Worm (Caenorhabditis elegans) whole organism, young adult: ENCODE data around the gene srx-33.

Experiments
- C06A6.2 ChIP-seq: fragments of 200-800 bp; sonication (Bioruptor generic); conservative IDR thresholded peaks from 2 replicates; pipeline ENCODE4 v1.3.6; 2022; ENCODE audit warnings: missing genetic modification characterization, missing compliant biosample characterization
- F23B12.7 ChIP-seq: sonication (generic microtip); optimal IDR thresholded peaks from 2 replicates; lab custom pipeline; 2017; ENCODE audit warnings: missing genetic modification characterization, mild to moderate bottlenecking, missing compliant biosample characterization, antibody characterized with exemption, moderate library complexity; ENCODE audit not compliant: insufficient read depth
- F49E8.2 ChIP-seq: sonication (generic microtip); optimal IDR thresholded peaks from 3 replicates; lab custom pipeline; 2017; ENCODE audit warnings: missing genetic modification characterization, mild to moderate bottlenecking, missing compliant biosample characterization, antibody characterized with exemption, moderate library complexity; ENCODE audit not compliant: insufficient read depth
- F55B11.4 ChIP-seq: sonication (generic microtip); optimal IDR thresholded peaks from 2 replicates; lab custom pipeline; 2016; ENCODE audit warnings: missing compliant biosample characterization, missing genetic modification characterization, borderline replicate concordance; ENCODE audit not compliant: insufficient read depth
- F57A8.1 ChIP-seq: fragments of 200-800 bp; sonication (Bioruptor generic); optimal IDR thresholded peaks from 2 replicates; lab custom pipeline; 2018; ENCODE audit warnings: mild to moderate bottlenecking, missing genetic modification characterization, moderate library complexity, missing compliant biosample characterization
- K12H6.12 ChIP-seq: fragments of 200-800 bp; sonication (Bioruptor generic); optimal IDR thresholded peaks from 2 replicates; lab custom pipeline; 2018; ENCODE audit warnings: mild to moderate bottlenecking, missing genetic modification characterization, missing compliant biosample characterization
- Y53F4B.3 ChIP-seq: fragments of 200-800 bp; sonication (Bioruptor generic); IDR thresholded peaks from 2 replicates; pipeline ENCODE4 v1.3.6; 2022; ENCODE audit warnings: missing genetic modification reagents, missing genetic modification characterization, missing compliant biosample characterization
- Y53G8AR.9 ChIP-seq: fragments of 200-800 bp; sonication (Bioruptor generic); conservative IDR thresholded peaks from 2 replicates; pipeline ENCODE4 v1.3.6; 2022; ENCODE audit warnings: missing genetic modification reagents, missing genetic modification characterization, missing compliant biosample characterization
- Y56A3A.18 ChIP-seq: fragments of 200-800 bp; sonication (Bioruptor generic); IDR thresholded peaks from 2 replicates; pipeline ENCODE4 v1.3.6; 2022; ENCODE audit warnings: missing genetic modification reagents, missing genetic modification characterization, missing compliant biosample characterization
- Y95B8A.8 ChIP-seq: fragments of 200-800 bp; sonication (Bioruptor generic); IDR thresholded peaks from 2 replicates; pipeline ENCODE4 v1.3.6; 2022; ENCODE audit warnings: missing genetic modification reagents, missing genetic modification characterization, missing compliant biosample characterization
- ama-1 ChIP-seq, 3 experiments: fragments of 150-350 bp in 1 of 3; sonication (generic microtip) in 2 of 3; optimal IDR thresholded peaks; 2 replicates each; lab custom pipeline; 2014 to 2018; ENCODE audit warnings: missing biosample characterization in 2 of 3, missing genetic modification characterization in 2 of 3, missing genetic modification reagents in 2 of 3
- attf-3 ChIP-seq: fragments of 200-800 bp; sonication (Bioruptor generic); conservative IDR thresholded peaks from 2 replicates; pipeline ENCODE4 v1.3.6; 2022; ENCODE audit warnings: missing genetic modification reagents, missing genetic modification characterization, missing compliant biosample characterization
- cebp-1 ChIP-seq, 2 experiments: fragments of 200-800 bp in 1 of 2; sonication (Bioruptor generic) in 1 of 2; sonication (generic microtip) in 1 of 2; IDR thresholded peaks in 1 of 2; optimal IDR thresholded peaks in 1 of 2; 2 replicates each; pipeline versions ENCODE4 v1.3.6 to Lab custom; 2017 to 2022; ENCODE audit warnings: missing compliant biosample characterization in 2 of 2, missing genetic modification characterization in 2 of 2, mild to moderate bottlenecking in 1 of 2, missing genetic modification reagents in 1 of 2, moderate library complexity in 1 of 2
- ceh-100 ChIP-seq: fragments of 200-800 bp; sonication (Bioruptor generic); IDR thresholded peaks from 2 replicates; pipeline ENCODE4 v1.3.6; 2022; ENCODE audit warnings: missing genetic modification reagents, missing genetic modification characterization, missing compliant biosample characterization
- ceh-91 ChIP-seq: fragments of 200-800 bp; sonication (Bioruptor generic); IDR thresholded peaks from 2 replicates; pipeline ENCODE4 v1.3.6; 2022; ENCODE audit warnings: missing genetic modification reagents, missing genetic modification characterization, missing compliant biosample characterization
- dox-1 ChIP-seq: fragments of 200-800 bp; sonication (Bioruptor generic); IDR thresholded peaks from 2 replicates; pipeline ENCODE4 v1.3.6; 2022; ENCODE audit warnings: missing genetic modification reagents, missing genetic modification characterization, missing compliant biosample characterization
- egl-18 ChIP-seq: fragments of 200-800 bp; sonication (Bioruptor generic); IDR thresholded peaks from 2 replicates; pipeline ENCODE4 v1.3.6; 2022; ENCODE audit warnings: missing genetic modification reagents, missing genetic modification characterization, missing compliant biosample characterization
- gei-17 ChIP-seq: fragments of 200-800 bp; sonication (Bioruptor generic); optimal IDR thresholded peaks from 2 replicates; lab custom pipeline; 2018; ENCODE audit warnings: mild to moderate bottlenecking, missing genetic modification characterization, missing compliant biosample characterization
- hlh-26 ChIP-seq: fragments of 200-800 bp; sonication (Bioruptor generic); conservative IDR thresholded peaks from 2 replicates; pipeline ENCODE4 v1.3.6; 2022; ENCODE audit warnings: missing genetic modification reagents, missing genetic modification characterization, missing compliant biosample characterization
- hrde-1 ChIP-seq: sonication (generic microtip); optimal IDR thresholded peaks from 2 replicates; lab custom pipeline; 2016; ENCODE audit warnings: missing genetic modification characterization, mild to moderate bottlenecking, missing compliant biosample characterization, moderate library complexity, missing genotype, missing genetic modification reagents, borderline replicate concordance
- lag-1 ChIP-seq: fragments of 200-800 bp; sonication (Bioruptor generic); IDR thresholded peaks from 2 replicates; pipeline ENCODE4 v1.3.6; 2022; ENCODE audit warnings: missing genetic modification reagents, missing genetic modification characterization, missing compliant biosample characterization
- lin-35 ChIP-seq, 3 experiments: fragments of 150-350 bp in 2 of 3; sonication (generic microtip) in 1 of 3; optimal IDR thresholded peaks; 2 replicates each; lab custom pipeline; 2014 to 2018; ENCODE audit warnings: missing biosample characterization in 3 of 3, missing genetic modification characterization in 3 of 3, missing genetic modification reagents in 3 of 3
- lin-40 ChIP-seq: sonication (generic microtip); optimal IDR thresholded peaks from 2 replicates; lab custom pipeline; 2016; ENCODE audit warnings: missing genetic modification characterization, mild to moderate bottlenecking, missing compliant biosample characterization, missing genotype, missing genetic modification reagents
- madf-6 ChIP-seq: fragments of 200-800 bp; sonication (Bioruptor generic); IDR thresholded peaks from 2 replicates; pipeline ENCODE4 v1.3.6; 2022; ENCODE audit warnings: missing genetic modification reagents, missing genetic modification characterization, missing compliant biosample characterization
- madf-8 ChIP-seq: fragments of 200-800 bp; sonication (Bioruptor generic); conservative IDR thresholded peaks from 2 replicates; pipeline ENCODE4 v1.3.6; 2022; ENCODE audit warnings: missing genetic modification reagents, missing genetic modification characterization, missing compliant biosample characterization
- mcd-1 ChIP-seq: fragments of 200-800 bp; sonication (Bioruptor generic); IDR thresholded peaks from 2 replicates; pipeline ENCODE4 v1.3.6; 2022; ENCODE audit warnings: missing genetic modification reagents, missing genetic modification characterization, missing compliant biosample characterization
- mes-4 ChIP-seq: sonication (generic microtip); optimal IDR thresholded peaks from 2 replicates; lab custom pipeline; 2016; ENCODE audit warnings: missing genotype, missing genetic modification characterization, missing compliant biosample characterization
- nfyb-1 ChIP-seq: fragments of 200-800 bp; sonication (Bioruptor generic); IDR thresholded peaks from 2 replicates; pipeline ENCODE4 v1.3.6; 2022; ENCODE audit warnings: missing genetic modification reagents, missing genetic modification characterization, missing compliant biosample characterization
- nhr-27 ChIP-seq: fragments of 200-800 bp; sonication (Bioruptor generic); optimal IDR thresholded peaks from 2 replicates; lab custom pipeline; 2018; ENCODE audit warnings: mild to moderate bottlenecking, missing genetic modification characterization, moderate library complexity, missing compliant biosample characterization
- repo-1 ChIP-seq: sonication (generic microtip); optimal IDR thresholded peaks from 2 replicates; lab custom pipeline; 2017; ENCODE audit warnings: mild to moderate bottlenecking, missing genetic modification characterization, missing compliant biosample characterization
- snpc-1.1 ChIP-seq: sonication (generic microtip); optimal IDR thresholded peaks from 2 replicates; lab custom pipeline; 2017; ENCODE audit warnings: missing genetic modification characterization, mild to moderate bottlenecking, missing compliant biosample characterization, antibody characterized with exemption, moderate library complexity, missing genotype, missing genetic modification reagents; ENCODE audit not compliant: insufficient read depth
- snpc-1.3 ChIP-seq: sonication (generic microtip); optimal IDR thresholded peaks from 2 replicates; lab custom pipeline; 2017; ENCODE audit warnings: missing genetic modification characterization, mild to moderate bottlenecking, missing compliant biosample characterization, antibody characterized with exemption, moderate library complexity, missing genotype, missing genetic modification reagents; ENCODE audit not compliant: insufficient read depth
- somi-1 ChIP-seq: fragments of 200-800 bp; sonication (Bioruptor generic); optimal IDR thresholded peaks from 2 replicates; lab custom pipeline; 2018; ENCODE audit warnings: mild to moderate bottlenecking, missing genetic modification characterization, missing compliant biosample characterization
- zfh-2 ChIP-seq: fragments of 200-800 bp; sonication (Bioruptor generic); conservative IDR thresholded peaks from 2 replicates; pipeline ENCODE4 v1.3.6; 2022; ENCODE audit warnings: missing genetic modification reagents, missing genetic modification characterization, missing compliant biosample characterization
- ztf-26 ChIP-seq: sonication (generic microtip); optimal IDR thresholded peaks from 2 replicates; lab custom pipeline; 2017; ENCODE audit warnings: missing genetic modification characterization, missing compliant biosample characterization

srx-33 gene

ce11 chrV:7091287-7091686 is 27.4 kb downstream of the srx-33 start, which contains the start of gene nhr-286:
Gene nhr-286, minus strand, starts transcription at chrV:7091610.
- TF ChIP-seq Y56A3A.18 (no peak), egl-18 (GFP tag; lab: Robert Waterston, UW) (0 out of 2 replicates have a peak, but pooled peaks have one; percentile 30), ama-1 (optimal IDR thresholded peaks at IDR 0.05; lab: Kevin White, UChicago) (peak; percentile 43), ama-1 (GFP tag; optimal IDR thresholded peaks at IDR 0.05; lab: Kevin White, UChicago) (no peak), Y53G8AR.9 (0 out of 2 replicates have a peak, but pooled peaks have one; percentile 31)

ce11 chrV:7089217-7089616 is 29.5 kb downstream of the srx-33 start:
- TF ChIP-seq lin-40 (tag; lab: Kevin White, UChicago) (peak; percentile 28), lin-35 (GFP tag; optimal IDR thresholded peaks at IDR 0.05; lab: Kevin White, UChicago) (no peak), gei-17 (GFP tag; lab: Kevin White, UChicago) (no peak), repo-1 (no peak), somi-1 (GFP tag; lab: Kevin White, UChicago) (peak; percentile 70), hlh-26 (no peak), cebp-1 (GFP tag; IDR thresholded peaks at IDR 0.05; lab: Robert Waterston, UW) (no peak), cebp-1 (tag; optimal IDR thresholded peaks at IDR 0.05; lab: Kevin White, UChicago) (peak; percentile 16)

ce11 chrV:7087340-7087739 is 31.4 kb downstream of the srx-33 start:
- TF ChIP-seq F55B11.4 (tag; lab: Kevin White, UChicago) (no peak), F23B12.7 (tag; lab: Kevin White, UChicago) (no peak), mcd-1 (GFP tag; lab: Robert Waterston, UW) (no peak), hrde-1 (tag; lab: Kevin White, UChicago) (no peak), ceh-100 (no peak), lag-1 (GFP tag; lab: Robert Waterston, UW) (no peak), nfyb-1 (GFP tag; lab: Robert Waterston, UW) (no peak), attf-3 (GFP tag; lab: Robert Waterston, UW) (no peak), zfh-2 (GFP tag; lab: Robert Waterston, UW) (no peak), C06A6.2 (GFP tag; lab: Robert Waterston, UW) (no peak), mes-4 (tag; lab: Kevin White, UChicago) (no peak), Y53F4B.3 (no peak), K12H6.12 (tag; lab: Kevin White, UChicago) (no peak), snpc-1.1 (no peak)

ce11 chrV:7085518-7086104 is 33.1 kb downstream of the srx-33 start, which contains the start of gene VC5.2:
Gene VC5.2, plus strand, starts transcription at chrV:7085956.
- TF ChIP-seq madf-8 (GFP tag; lab: Robert Waterston, UW) (no peak), F49E8.2 (tag; lab: Kevin White, UChicago) (no peak), ceh-100 (no peak), snpc-1.3 (tag; lab: Kevin White, UChicago) (no peak), F57A8.1 (GFP tag; lab: Kevin White, UChicago) (no peak), ceh-91 (no peak), nhr-27 (no peak), lin-35 (GFP tag; optimal IDR thresholded peaks at IDR 0.05; lab: Kevin White, UChicago) (no peak), ztf-26 (no peak), gei-17 (GFP tag; lab: Kevin White, UChicago) (no peak), Y95B8A.8 (GFP tag; lab: Robert Waterston, UW) (no peak), mes-4 (tag; lab: Kevin White, UChicago) (no peak), madf-6 (no peak), repo-1 (no peak), dox-1 (GFP tag; lab: Robert Waterston, UW) (no peak)
